Worm (Caenorhabditis elegans) whole organism, L3 larva: ENCODE data around the gene mop-25.1.

Source experiments
- R02D3.7 ChIP-seq: fragments of 150-350 bp; optimal IDR thresholded peaks from 2 replicates; lab custom pipeline; 2014; ENCODE audit warnings: missing biosample characterization, missing genetic modification characterization
- ZK546.5 ChIP-seq: sonication (generic microtip); optimal IDR thresholded peaks from 2 replicates; lab custom pipeline; 2017; ENCODE audit warnings: missing biosample characterization, missing genetic modification characterization
- aly-2 ChIP-seq: fragments of 150-350 bp; optimal IDR thresholded peaks from 2 replicates; lab custom pipeline; 2014; ENCODE audit warnings: missing biosample characterization, missing genetic modification characterization
- ama-1 ChIP-seq: fragments of 150-350 bp; optimal IDR thresholded peaks from 2 replicates; lab custom pipeline; 2018
- ceh-16 ChIP-seq: sonication (generic microtip); optimal IDR thresholded peaks from 2 replicates; lab custom pipeline; 2017; ENCODE audit warnings: missing biosample characterization, missing genetic modification characterization
- ceh-28 ChIP-seq: fragments of 150-350 bp; optimal IDR thresholded peaks from 2 replicates; lab custom pipeline; 2014; ENCODE audit warnings: missing biosample characterization, missing genetic modification reagents, missing genetic modification characterization
- ceh-82 ChIP-seq: fragments of 150-350 bp; optimal IDR thresholded peaks from 2 replicates; lab custom pipeline; 2014; ENCODE audit warnings: missing biosample characterization, missing genetic modification characterization
- ceh-9 ChIP-seq: sonication (generic microtip); optimal IDR thresholded peaks from 2 replicates; lab custom pipeline; 2018; ENCODE audit warnings: missing biosample characterization, missing genetic modification characterization
- egl-27 ChIP-seq: sonication (generic microtip); optimal IDR thresholded peaks from 4 replicates; lab custom pipeline; 2017; ENCODE audit warnings: missing biosample characterization, missing genetic modification reagents, missing genetic modification characterization
- egl-5 ChIP-seq: fragments of 150-350 bp; optimal IDR thresholded peaks from 2 replicates; lab custom pipeline; 2017; ENCODE audit warnings: missing biosample characterization, missing genetic modification reagents, missing genetic modification characterization, inconsistent platforms
- elt-3 ChIP-seq, 3 experiments: fragments of 150-350 bp in 1 of 3; sonication (generic microtip) in 2 of 3; optimal IDR thresholded peaks; 2 replicates in 2 of 3; 4 replicates in 1 of 3; lab custom pipeline; 2014 to 2017; ENCODE audit warnings: missing biosample characterization in 3 of 3, missing genetic modification characterization in 3 of 3
- eor-1 ChIP-seq, 2 experiments: fragments of 150-350 bp; optimal IDR thresholded peaks; 2 replicates each; lab custom pipeline; 2014 to 2018; ENCODE audit warnings: missing biosample characterization in 2 of 2, missing genetic modification characterization in 2 of 2
- fkh-10 ChIP-seq: sonication (generic microtip); optimal IDR thresholded peaks from 2 replicates; lab custom pipeline; 2017; ENCODE audit warnings: missing biosample characterization, missing genetic modification reagents, missing genetic modification characterization
- fkh-2 ChIP-seq: fragments of 150-350 bp; optimal IDR thresholded peaks from 2 replicates; lab custom pipeline; 2014; ENCODE audit warnings: missing biosample characterization, missing genetic modification reagents, missing genetic modification characterization
- fos-1 ChIP-seq: fragments of 150-350 bp; optimal IDR thresholded peaks from 2 replicates; lab custom pipeline; 2014; ENCODE audit warnings: missing biosample characterization, missing genetic modification characterization
- hmg-11 ChIP-seq: sonication (generic microtip); optimal IDR thresholded peaks from 2 replicates; lab custom pipeline; 2016; ENCODE audit warnings: missing genetic modification characterization, missing compliant biosample characterization
- jun-1 ChIP-seq: fragments of 150-350 bp; optimal IDR thresholded peaks from 2 replicates; lab custom pipeline; 2014; ENCODE audit warnings: missing biosample characterization, missing genetic modification reagents, missing genetic modification characterization
- lin-15B ChIP-seq: fragments of 150-350 bp; optimal IDR thresholded peaks from 2 replicates; lab custom pipeline; 2014; ENCODE audit warnings: missing biosample characterization, missing genetic modification characterization
- lin-39 ChIP-seq: fragments of 150-350 bp; optimal IDR thresholded peaks from 2 replicates; lab custom pipeline; 2018; ENCODE audit warnings: missing biosample characterization, missing genetic modification reagents, missing genetic modification characterization
- mml-1 ChIP-seq: fragments of 150-350 bp; sonication (generic microtip); optimal IDR thresholded peaks from 3 replicates; lab custom pipeline; 2014; ENCODE audit warnings: missing biosample characterization, missing genetic modification characterization
- nfya-1 ChIP-seq: sonication (generic microtip); optimal IDR thresholded peaks from 2 replicates; lab custom pipeline; 2017; ENCODE audit warnings: missing genetic modification characterization, mild to moderate bottlenecking, missing compliant biosample characterization, antibody characterized with exemption, moderate library complexity; ENCODE audit not compliant: insufficient read depth
- nhr-23 ChIP-seq: fragments of 150-350 bp; optimal IDR thresholded peaks from 2 replicates; lab custom pipeline; 2014; ENCODE audit warnings: missing biosample characterization, missing genetic modification reagents, missing genetic modification characterization
- nhr-237 ChIP-seq: fragments of 150-350 bp; optimal IDR thresholded peaks from 2 replicates; lab custom pipeline; 2014; ENCODE audit warnings: missing biosample characterization, missing genetic modification characterization
- nhr-25 ChIP-seq: sonication (generic microtip); optimal IDR thresholded peaks from 2 replicates; lab custom pipeline; 2017; ENCODE audit warnings: missing biosample characterization, missing genetic modification characterization
- nhr-28 ChIP-seq: fragments of 150-350 bp; optimal IDR thresholded peaks from 2 replicates; lab custom pipeline; 2014; ENCODE audit warnings: missing biosample characterization, missing genetic modification characterization
- nhr-43 ChIP-seq: sonication (generic microtip); optimal IDR thresholded peaks from 2 replicates; lab custom pipeline; 2016; ENCODE audit warnings: mild to moderate bottlenecking, missing genetic modification characterization, missing compliant biosample characterization; ENCODE audit not compliant: poor library complexity, severe bottlenecking
- nhr-67 ChIP-seq: fragments of 150-350 bp; optimal IDR thresholded peaks from 2 replicates; lab custom pipeline; 2014; ENCODE audit warnings: missing biosample characterization, missing genetic modification characterization
- nhr-76 ChIP-seq: fragments of 150-350 bp; sonication (generic microtip); optimal IDR thresholded peaks from 5 replicates; lab custom pipeline; 2014; ENCODE audit warnings: missing biosample characterization, missing genetic modification characterization
- nhr-77 ChIP-seq: fragments of 150-350 bp; optimal IDR thresholded peaks from 2 replicates; lab custom pipeline; 2014; ENCODE audit warnings: missing biosample characterization, missing genetic modification characterization
- pha-4 ChIP-seq: fragments of 150-350 bp; optimal IDR thresholded peaks from 2 replicates; lab custom pipeline; 2014; ENCODE audit warnings: missing biosample characterization, missing genetic modification reagents, missing genetic modification characterization
- pqm-1 ChIP-seq: fragments of 150-350 bp; optimal IDR thresholded peaks from 2 replicates; lab custom pipeline; 2017; ENCODE audit warnings: missing biosample characterization, missing genetic modification characterization, inconsistent platforms
- skn-1 ChIP-seq: fragments of 150-350 bp; optimal IDR thresholded peaks from 2 replicates; lab custom pipeline; 2014; ENCODE audit warnings: missing biosample characterization, missing genetic modification characterization
- unc-39 ChIP-seq: sonication (generic microtip); optimal IDR thresholded peaks from 4 replicates; lab custom pipeline; 2017; ENCODE audit warnings: missing biosample characterization, missing genetic modification characterization
- ztf-4 ChIP-seq: fragments of 150-350 bp; optimal IDR thresholded peaks from 2 replicates; lab custom pipeline; 2014; ENCODE audit warnings: missing biosample characterization, missing genetic modification characterization

Gene mop-25.1

DNA sequence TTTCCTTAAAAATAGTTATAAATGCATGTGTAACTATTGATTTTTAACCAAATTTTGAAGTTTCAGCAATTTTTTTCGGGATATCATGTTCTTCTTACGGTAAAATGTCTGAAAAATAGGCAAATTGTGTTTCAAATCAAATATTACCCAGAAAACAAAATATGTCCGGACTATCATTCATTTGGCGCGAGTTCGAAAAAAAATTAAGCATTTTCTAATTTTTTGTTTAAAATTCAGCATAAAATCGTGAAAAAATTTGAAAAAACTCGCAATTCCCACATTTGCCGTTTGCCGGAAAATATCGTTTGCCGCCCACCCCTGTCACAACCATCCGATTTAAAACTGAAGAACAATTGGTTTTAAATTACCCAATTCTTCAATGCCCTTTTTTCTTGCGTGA lies 20.4 kb upstream of the mop-25.1 start:
- no peak for TF ChIP-seq hmg-11 (tag; lab: Kevin White, UChicago)
- no peak for TF ChIP-seq skn-1 (tag; lab: Kevin White, UChicago)
- TF ChIP-seq nhr-23 (tag; lab: Kevin White, UChicago) = no peak
- TF ChIP-seq nhr-43 (tag; lab: Kevin White, UChicago) = no peak
- no peak for TF ChIP-seq ceh-16 (tag; lab: Kevin White, UChicago)
- no peak for TF ChIP-seq ama-1 (lab: Kevin White, UChicago)
- no peak for TF ChIP-seq nhr-28 (tag; lab: Kevin White, UChicago)
- no peak for TF ChIP-seq R02D3.7 (tag; lab: Kevin White, UChicago)
- TF ChIP-seq ztf-4 = no peak
- TF ChIP-seq nhr-76 (tag; lab: Kevin White, UChicago) = no peak
- TF ChIP-seq mml-1 (tag; lab: Kevin White, UChicago) = no peak
- no peak for TF ChIP-seq elt-3 (tag; optimal IDR thresholded peaks at IDR 0.05; lab: Kevin White, UChicago)
- no peak for TF ChIP-seq aly-2 (tag; lab: Kevin White, UChicago)
- TF ChIP-seq ceh-28 = no peak
- TF ChIP-seq egl-27 = no peak
- TF ChIP-seq ceh-9 = no peak

- TF ChIP-seq jun-1 (tag; lab: Kevin White, UChicago) (no peak), hmg-11 (tag; lab: Kevin White, UChicago) (peak; percentile 40), nhr-28 (tag; lab: Kevin White, UChicago) (no peak), egl-5 (tag; lab: Kevin White, UChicago) (no peak), nhr-67 (tag; lab: Kevin White, UChicago) (no peak), nhr-43 (tag; lab: Kevin White, UChicago) (peak; percentile 22), lin-39 (no peak), skn-1 (tag; lab: Kevin White, UChicago) (no peak), ztf-4 (no peak), ZK546.5 (tag; lab: Kevin White, UChicago) (no peak), nhr-76 (tag; lab: Kevin White, UChicago) (no peak), pha-4 (tag; lab: Kevin White, UChicago) (peak; percentile 41), fkh-2 (tag; lab: Kevin White, UChicago) (no peak), nfya-1 (no peak), lin-15B (tag; lab: Kevin White, UChicago) (no peak), eor-1 (tag; optimal IDR thresholded peaks at IDR 0.05; lab: Kevin White, UChicago) (no peak), ceh-16 (tag; lab: Kevin White, UChicago) (no peak), ceh-82 (tag; lab: Kevin White, UChicago) (no peak), nhr-25 (tag; lab: Kevin White, UChicago) (no peak), nhr-237 (tag; lab: Kevin White, UChicago) (no peak), fos-1 (tag; lab: Kevin White, UChicago) (no peak), nhr-23 (tag; lab: Kevin White, UChicago) (no peak)
Observed at ce11 chrX:3994418-3994817, 17.6 kb upstream of the mop-25.1 start.

ce11 chrX:3997040-3997439 lies 15.0 kb upstream of the mop-25.1 start, which contains the start of gene R02E12.5:
Gene R02E12.5 (plus strand): TSS chrX:3997340.
- no peak for TF ChIP-seq ZK546.5 (tag; lab: Kevin White, UChicago)

ce11 chrX:4003220-4003619 lies 8.8 kb upstream of the mop-25.1 start, which contains the start of gene R02E12.12:
Gene R02E12.12 (plus strand): TSS chrX:4003520.
- no peak for TF ChIP-seq aly-2 (tag; lab: Kevin White, UChicago)
- no peak for TF ChIP-seq unc-39 (tag; lab: Kevin White, UChicago)
- TF ChIP-seq R02D3.7 (tag; lab: Kevin White, UChicago) = no peak
- no peak for TF ChIP-seq lin-15B (tag; lab: Kevin White, UChicago)
- TF ChIP-seq ama-1 (lab: Kevin White, UChicago) = no peak
- TF ChIP-seq mml-1 (tag; lab: Kevin White, UChicago) = no peak
- TF ChIP-seq nhr-77 (tag; lab: Kevin White, UChicago) = no peak
- no peak for TF ChIP-seq fkh-2 (tag; lab: Kevin White, UChicago)
- TF ChIP-seq lin-39 = no peak
- TF ChIP-seq ceh-9 = no peak
- no peak for TF ChIP-seq ceh-28
- no peak for TF ChIP-seq fkh-10 (GFP tag; lab: Kevin White, UChicago)

ce11 chrX:4005014-4005413 lies 7.0 kb upstream of the mop-25.1 start, which contains the start of gene R02E12.4:
Gene R02E12.4 (plus strand): TSS chrX:4005314.
- TF ChIP-seq elt-3 (tag; optimal IDR thresholded peaks at IDR 0.05; lab: Kevin White, UChicago) (no peak), hmg-11 (tag; lab: Kevin White, UChicago) (no peak), skn-1 (tag; lab: Kevin White, UChicago) (no peak), R02D3.7 (tag; lab: Kevin White, UChicago) (no peak), fkh-10 (GFP tag; lab: Kevin White, UChicago) (no peak), pqm-1 (tag; lab: Kevin White, UChicago) (no peak)
- TF ChIP-seq, all 47 proteins: peak for 0
